Worm (Caenorhabditis elegans): ENCODE measurements around the gene R04B5.1.

R04B5.1 gene

DNA sequence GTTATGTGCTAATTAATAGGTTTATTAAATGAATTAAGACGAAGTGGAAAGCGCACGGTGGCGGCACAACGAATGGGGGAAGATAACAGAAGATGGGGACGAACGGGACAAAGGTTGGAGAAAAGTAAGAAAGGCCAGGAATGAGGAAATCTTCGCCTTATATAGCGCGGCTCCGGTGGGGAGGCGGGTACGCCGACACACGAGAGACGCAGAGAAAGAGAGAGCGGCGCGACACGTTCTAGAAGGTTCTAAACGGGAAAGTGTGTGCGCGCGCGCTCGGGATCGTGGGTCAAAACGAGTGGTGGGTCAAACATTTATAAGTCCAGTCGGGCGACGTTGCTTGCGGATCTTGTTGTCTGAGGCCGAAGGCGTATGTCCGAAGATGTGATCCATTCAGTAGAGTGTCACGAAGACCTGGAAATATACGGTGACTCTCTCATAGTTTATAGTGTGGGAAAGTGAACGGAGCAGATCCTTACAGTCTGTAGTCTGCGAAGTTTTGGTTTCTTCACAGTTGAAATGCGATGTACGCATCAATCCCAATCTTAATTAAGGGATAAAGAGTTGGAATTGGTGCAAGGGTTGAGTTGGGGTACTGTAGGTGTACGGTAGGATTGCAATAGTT is 28.8 kb downstream of the R04B5.1 start:
- peak; percentile 3 for TF ChIP-seq nfya-1 (tag; optimal IDR thresholded peaks at IDR 0.05; ENCODE audit: insufficient read depth)

DNA sequence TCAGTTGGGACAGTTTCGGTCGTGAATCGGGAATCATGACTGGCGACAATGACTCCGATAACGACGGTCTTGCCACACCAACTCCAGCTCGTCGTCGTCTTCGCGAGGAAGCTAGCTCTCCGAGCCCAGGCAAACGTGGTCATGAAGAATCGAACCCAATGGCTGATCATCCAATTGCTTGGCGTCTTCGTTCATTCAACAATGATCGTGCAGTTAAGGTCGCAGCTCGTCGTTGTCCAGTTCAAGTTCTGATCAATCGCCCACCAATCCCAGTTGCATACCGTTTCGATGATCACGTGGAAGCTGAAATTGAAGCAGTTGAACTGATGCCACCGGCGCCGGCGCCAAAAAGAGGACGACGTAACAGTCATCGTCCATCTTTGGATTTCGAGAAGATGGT is 31.0 kb downstream of the R04B5.1 start:
- no peak for TF ChIP-seq nhr-77 (tag; optimal IDR thresholded peaks at IDR 0.05)
- no peak for TF ChIP-seq elt-1 (tag; optimal IDR thresholded peaks at IDR 0.05)
- TF ChIP-seq ZK546.5 (tag; optimal IDR thresholded peaks at IDR 0.05), result no peak
- no peak for TF ChIP-seq egl-27 (tag; optimal IDR thresholded peaks at IDR 0.05)
- TF ChIP-seq lsy-12 (tag; optimal IDR thresholded peaks at IDR 0.05), result no peak
- peak; percentile 71 for TF ChIP-seq ama-1 (optimal IDR thresholded peaks at IDR 0.05)

DNA sequence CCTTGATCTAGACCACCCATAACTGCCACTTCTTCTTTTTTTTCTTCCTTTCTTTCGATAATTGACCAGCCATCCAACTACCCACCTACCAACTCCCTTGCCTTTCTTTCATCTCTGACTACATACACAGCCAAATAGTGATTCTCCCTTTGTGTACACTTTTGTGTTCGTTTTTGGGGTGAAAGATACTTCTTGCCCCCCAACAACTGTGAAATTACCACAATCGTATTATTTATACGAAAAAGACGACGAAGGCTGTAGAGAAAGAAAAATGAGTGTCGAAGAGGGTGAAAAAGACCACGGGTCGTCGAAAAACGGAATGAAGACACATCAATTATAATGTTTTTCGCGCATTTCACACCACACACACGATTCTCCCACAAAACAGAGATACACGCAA is 31.6 kb downstream of the R04B5.1 start:
- TF ChIP-seq pha-4 (tag; optimal IDR thresholded peaks at IDR 0.05) (peak; percentile 21), nfya-1 (tag; optimal IDR thresholded peaks at IDR 0.05; ENCODE audit: insufficient read depth) (peak; percentile 17), hmg-11 (tag; optimal IDR thresholded peaks at IDR 0.05) (no peak), nhr-25 (tag; optimal IDR thresholded peaks at IDR 0.05) (peak; percentile 55)

- TF ChIP-seq pha-4 (tag; optimal IDR thresholded peaks at IDR 0.05), result peak; percentile 69
- TF ChIP-seq fkh-2 (tag; optimal IDR thresholded peaks at IDR 0.05), result no peak
Observed at ce11 chrV:10044735-10045134, 33.4 kb downstream of the R04B5.1 start.

DNA sequence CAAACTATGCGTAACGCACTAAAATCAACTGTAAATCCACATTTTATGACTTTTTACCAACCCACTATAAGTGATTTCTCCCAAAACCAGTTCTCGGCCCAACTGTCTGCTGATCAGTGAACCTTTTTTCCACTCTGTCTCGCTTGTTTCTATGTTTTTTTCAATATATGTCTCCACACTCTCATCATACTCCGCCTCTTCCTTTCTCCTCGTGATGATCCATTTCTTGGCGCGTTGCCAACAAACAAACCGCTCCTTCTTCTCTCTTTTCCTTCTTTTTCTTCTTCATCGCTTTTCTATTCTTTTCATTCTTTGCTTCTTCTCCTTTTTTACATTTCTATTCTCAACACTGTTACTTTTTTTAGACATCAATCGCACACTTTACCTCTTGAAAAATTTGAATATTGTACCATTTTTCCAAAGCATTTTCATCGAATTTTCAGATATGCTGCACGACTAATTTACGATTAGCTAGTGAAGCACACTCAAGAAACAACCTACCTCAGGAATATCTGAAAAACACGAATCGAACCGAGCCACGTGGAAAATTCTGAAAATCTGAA is 34.8 kb downstream of the R04B5.1 start, which contains the start of gene T06E8.8:
Gene T06E8.8 (plus strand): TSS at position 513 of the 563 bp plus-strand sequence.
- TF ChIP-seq skn-1 (tag; optimal IDR thresholded peaks at IDR 0.05) (no peak), aly-2 (tag; optimal IDR thresholded peaks at IDR 0.05) (no peak), nhr-237 (tag; optimal IDR thresholded peaks at IDR 0.05) (no peak), nhr-76 (tag; optimal IDR thresholded peaks at IDR 0.05) (no peak), zag-1 (tag; optimal IDR thresholded peaks at IDR 0.05) (no peak), lsy-12 (tag; optimal IDR thresholded peaks at IDR 0.05) (peak; percentile 18), ceh-82 (tag; optimal IDR thresholded peaks at IDR 0.05) (no peak), nfya-1 (tag; optimal IDR thresholded peaks at IDR 0.05; ENCODE audit: insufficient read depth) (peak; percentile 63), elt-2 (tag; optimal IDR thresholded peaks at IDR 0.05) (no peak), snpc-4 (tag; optimal IDR thresholded peaks at IDR 0.05) (peak; percentile 26), ceh-9 (tag; optimal IDR thresholded peaks at IDR 0.05) (no peak), elt-3 (tag; optimal IDR thresholded peaks at IDR 0.05) (peak in 1 of 3 experiments; percentile 2), ceh-28 (tag; optimal IDR thresholded peaks at IDR 0.05) (peak; percentile 15), tbx-2 (tag; optimal IDR thresholded peaks at IDR 0.05) (no peak), pqm-1 (tag; optimal IDR thresholded peaks at IDR 0.05) (no peak), jun-1 (tag; optimal IDR thresholded peaks at IDR 0.05) (peak; percentile 65), mml-1 (tag; optimal IDR thresholded peaks at IDR 0.05) (no peak), ztf-11 (tag; optimal IDR thresholded peaks at IDR 0.05) (no peak), ama-1 (optimal IDR thresholded peaks at IDR 0.05) (no peak), nhr-23 (tag; optimal IDR thresholded peaks at IDR 0.05) (peak; percentile 84), lin-39 (tag; optimal IDR thresholded peaks at IDR 0.05) (peak; percentile 52), nhr-43 (tag; optimal IDR thresholded peaks at IDR 0.05; ENCODE audit: poor library complexity, severe bottlenecking) (peak; percentile 71), hmg-11 (tag; optimal IDR thresholded peaks at IDR 0.05) (peak; percentile 39), nhr-25 (tag; optimal IDR thresholded peaks at IDR 0.05) (peak; percentile 63), egl-27 (tag; optimal IDR thresholded peaks at IDR 0.05) (no peak), mdl-1 (tag; optimal IDR thresholded peaks at IDR 0.05) (peak; percentile 16), elt-1 (tag; optimal IDR thresholded peaks at IDR 0.05) (no peak), fkh-2 (tag; optimal IDR thresholded peaks at IDR 0.05) (no peak), fos-1 (tag; optimal IDR thresholded peaks at IDR 0.05) (no peak), nhr-77 (tag; optimal IDR thresholded peaks at IDR 0.05) (no peak), unc-39 (tag; optimal IDR thresholded peaks at IDR 0.05) (no peak), ztf-4 (tag; optimal IDR thresholded peaks at IDR 0.05) (no peak), pha-4 (tag; optimal IDR thresholded peaks at IDR 0.05) (peak; percentile 89), R02D3.7 (tag; optimal IDR thresholded peaks at IDR 0.05) (no peak)
